Worm (Caenorhabditis elegans): ENCODE results near the gene C30F2.5.
A peak's percentile ranks its signal among the peaks of the same experiment; 100 is the strongest.

Gene C30F2.5

DNA sequence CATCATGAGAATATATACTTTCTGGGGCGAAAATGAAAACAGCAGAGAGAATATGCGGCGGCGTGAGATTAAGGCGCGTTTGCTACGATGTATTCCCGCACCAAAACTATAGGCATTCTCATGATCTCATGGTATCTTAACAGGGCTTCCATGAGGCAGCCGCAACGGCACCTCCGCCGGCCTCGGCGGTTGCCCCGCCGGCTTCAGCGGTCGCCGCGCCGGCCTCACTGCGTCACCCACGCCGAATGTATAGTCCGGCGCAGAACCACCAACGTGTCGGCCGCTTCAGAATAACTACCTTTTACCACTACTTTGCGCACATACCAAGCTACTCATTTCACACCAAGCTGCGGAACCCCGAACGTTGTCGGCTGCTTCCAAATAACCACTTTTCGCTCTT lies 23.1 kb downstream of the C30F2.5 start:
- no peak for TF ChIP-seq efl-1 (optimal IDR thresholded peaks at IDR 0.05)
- no peak for TF ChIP-seq efl-1 (GFP tag; optimal IDR thresholded peaks at IDR 0.05 in 1 of 2)
- TF ChIP-seq unc-30 (tag; optimal IDR thresholded peaks at IDR 0.05), result no peak
- no peak for TF ChIP-seq egl-13 (tag; optimal IDR thresholded peaks at IDR 0.05)
- no peak for TF ChIP-seq lin-39 (tag; optimal IDR thresholded peaks at IDR 0.05)
- no peak for TF ChIP-seq ces-1 (GFP tag; optimal IDR thresholded peaks at IDR 0.05)
- no peak for TF ChIP-seq fos-1 (tag; optimal IDR thresholded peaks at IDR 0.05)
- no peak for TF ChIP-seq alr-1 (tag; optimal IDR thresholded peaks at IDR 0.05; ENCODE audit: borderline replicate concordance)
- no peak for TF ChIP-seq nhr-12 (tag; optimal IDR thresholded peaks at IDR 0.05)
- TF ChIP-seq pax-3 (tag; optimal IDR thresholded peaks at IDR 0.05), result no peak
- TF ChIP-seq rnt-1 (tag; optimal IDR thresholded peaks at IDR 0.05), result no peak
- no peak for TF ChIP-seq snpc-4 (tag; optimal IDR thresholded peaks at IDR 0.05)
- no peak for TF ChIP-seq lin-14 (GFP tag; optimal IDR thresholded peaks at IDR 0.05)

DNA sequence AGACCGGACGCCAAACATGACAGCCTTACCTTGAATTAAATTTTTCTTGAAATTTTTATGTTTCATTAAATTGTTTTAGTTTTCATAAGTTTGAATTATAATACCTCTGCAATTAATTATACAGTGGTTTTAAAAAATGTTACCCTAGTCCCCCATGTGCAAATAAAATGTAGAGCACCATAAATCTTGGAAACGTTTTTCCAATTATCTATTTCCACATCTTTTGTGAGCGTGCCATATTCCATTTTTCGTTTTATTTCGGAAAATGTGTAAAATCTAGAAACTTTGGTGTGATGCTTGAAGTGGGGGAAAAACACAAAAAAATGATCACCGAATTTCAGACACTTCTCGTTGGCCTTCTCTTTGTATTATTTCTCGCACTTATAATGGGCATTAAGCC lies 28.2 kb downstream of the C30F2.5 start:
- TF ChIP-seq fkh-4 (tag; optimal IDR thresholded peaks at IDR 0.05; ENCODE audit: borderline replicate concordance) (peak; percentile 75), dsc-1 (tag; optimal IDR thresholded peaks at IDR 0.05) (peak; percentile 80), hpl-2 (GFP tag; optimal IDR thresholded peaks at IDR 0.05) (no peak)

DNA sequence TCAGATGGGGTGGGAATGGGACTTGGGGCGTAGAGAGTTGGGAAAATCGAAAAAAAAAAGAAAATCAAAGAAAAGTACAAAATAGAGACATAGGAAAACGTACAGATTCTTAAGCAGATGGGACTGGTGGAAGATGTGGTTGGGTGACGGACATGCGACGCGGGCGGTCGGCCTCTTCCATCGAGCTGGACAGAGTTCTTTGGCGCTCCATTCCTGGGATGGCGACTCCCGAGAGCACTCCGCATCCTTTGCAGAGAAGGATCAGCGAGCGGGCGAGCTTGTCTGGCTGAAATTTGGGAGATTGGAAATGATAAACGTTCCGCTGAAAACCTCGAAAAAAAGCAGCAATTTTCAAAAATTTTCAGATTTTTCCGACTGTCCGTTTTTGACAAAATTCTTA lies 29.8 kb downstream of the C30F2.5 start:
- TF ChIP-seq unc-30 (tag; optimal IDR thresholded peaks at IDR 0.05), result no peak
- no peak for TF ChIP-seq dsc-1 (tag; optimal IDR thresholded peaks at IDR 0.05)
- no peak for TF ChIP-seq snu-23 (GFP tag; optimal IDR thresholded peaks at IDR 0.05)
- TF ChIP-seq mdl-1 (tag; optimal IDR thresholded peaks at IDR 0.05), result no peak
- TF ChIP-seq elt-3 (tag; optimal IDR thresholded peaks at IDR 0.05), result no peak
- no peak for TF ChIP-seq efl-3 (GFP tag; optimal IDR thresholded peaks at IDR 0.05)
- no peak for TF ChIP-seq tbx-2 (tag; optimal IDR thresholded peaks at IDR 0.05)
- TF ChIP-seq hpl-2 (GFP tag; optimal IDR thresholded peaks at IDR 0.05), result no peak
- no peak for TF ChIP-seq Y116A8C.19 (tag; optimal IDR thresholded peaks at IDR 0.05; ENCODE audit: borderline replicate concordance)
- no peak for TF ChIP-seq nhr-28 (tag; optimal IDR thresholded peaks at IDR 0.05)
- TF ChIP-seq lsy-2 (tag; optimal IDR thresholded peaks at IDR 0.05), result no peak
- TF ChIP-seq nhr-76 (tag; optimal IDR thresholded peaks at IDR 0.05), result no peak
- TF ChIP-seq blmp-1 (tag; optimal IDR thresholded peaks at IDR 0.05), result no peak
- no peak for TF ChIP-seq nhr-85 (tag)
- no peak for TF ChIP-seq ama-1 (optimal IDR thresholded peaks at IDR 0.05)
- no peak for TF ChIP-seq nhr-71 (tag; optimal IDR thresholded peaks at IDR 0.05)
- TF ChIP-seq fos-1 (tag; optimal IDR thresholded peaks at IDR 0.05), result no peak
- TF ChIP-seq zag-1 (tag; optimal IDR thresholded peaks at IDR 0.05), result no peak
- no peak for TF ChIP-seq unc-98 (GFP tag; IDR thresholded peaks at IDR 0.05)
- TF ChIP-seq elt-2 (tag; optimal IDR thresholded peaks at IDR 0.05), result no peak

DNA sequence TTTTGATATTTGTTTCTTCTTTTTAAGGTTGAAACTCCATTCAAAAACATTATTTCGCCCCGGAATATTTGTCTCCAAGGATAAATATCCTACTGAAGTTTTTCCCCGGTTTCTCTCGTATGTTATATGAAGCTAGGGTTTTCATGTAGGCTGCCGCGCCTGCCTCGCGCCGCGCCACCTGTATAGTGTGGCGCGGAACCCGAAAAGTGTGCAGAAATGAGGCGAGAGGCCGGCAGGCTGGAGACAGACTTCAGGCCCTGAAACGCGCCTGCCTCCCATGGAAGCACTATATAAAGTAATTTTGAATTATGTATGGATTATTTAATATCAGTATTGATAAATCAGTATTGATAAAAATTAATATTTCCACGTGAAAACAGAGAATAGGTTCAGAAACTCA lies 30.3 kb downstream of the C30F2.5 start:
- TF ChIP-seq hlh-17 (GFP tag; optimal IDR thresholded peaks at IDR 0.05; ENCODE audit: borderline replicate concordance) (no peak), unc-62 (GFP tag; optimal IDR thresholded peaks at IDR 0.05) (no peak), snpc-4 (tag; optimal IDR thresholded peaks at IDR 0.05) (no peak), C04F5.9 (tag; optimal IDR thresholded peaks at IDR 0.05) (no peak), hpl-2 (GFP tag; optimal IDR thresholded peaks at IDR 0.05) (no peak), snu-23 (GFP tag; optimal IDR thresholded peaks at IDR 0.05) (no peak), sup-37 (GFP tag; optimal IDR thresholded peaks at IDR 0.05) (no peak), fkh-10 (GFP tag; optimal IDR thresholded peaks at IDR 0.05) (no peak), lsy-2 (tag; optimal IDR thresholded peaks at IDR 0.05) (no peak)

DNA sequence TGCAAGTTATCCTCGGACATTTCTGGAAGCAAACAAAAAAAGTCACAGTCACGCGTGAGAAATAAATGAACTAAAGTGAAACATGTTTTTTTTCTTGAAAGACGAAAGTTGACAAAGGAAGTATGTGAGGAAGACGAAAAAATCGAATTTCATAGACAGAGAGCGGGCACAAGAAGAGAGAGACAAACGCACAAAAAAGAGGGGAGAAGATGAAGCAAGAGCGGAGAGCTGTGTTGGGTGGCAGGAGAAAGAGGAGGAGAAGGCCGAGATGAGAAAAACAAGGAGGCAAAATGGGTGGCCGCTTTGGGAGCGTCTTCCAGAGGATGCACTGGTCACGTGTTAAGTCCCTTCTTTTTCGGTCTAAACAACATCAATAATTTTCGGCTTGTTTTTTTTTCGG lies 34.3 kb downstream of the C30F2.5 start, which contains the start of gene ZK1073.1:
ZK1073.1 (minus strand) TSS at position 72 of the 400 bp plus-strand sequence.
- TF ChIP-seq swsn-7 (tag; optimal IDR thresholded peaks at IDR 0.05) (peak; percentile 57), mdl-1 (tag; optimal IDR thresholded peaks at IDR 0.05) (peak in 1 of 2 experiments; percentile 37), snu-23 (GFP tag; optimal IDR thresholded peaks at IDR 0.05) (peak; percentile 37), lin-14 (GFP tag; optimal IDR thresholded peaks at IDR 0.05) (peak; percentile 93), unc-130 (tag; optimal IDR thresholded peaks at IDR 0.05) (peak; percentile 6), alr-1 (tag; optimal IDR thresholded peaks at IDR 0.05; ENCODE audit: borderline replicate concordance) (no peak), tbx-2 (tag; optimal IDR thresholded peaks at IDR 0.05) (peak; percentile 45), ztf-4 (tag; optimal IDR thresholded peaks at IDR 0.05) (no peak), mef-2 (tag; optimal IDR thresholded peaks at IDR 0.05) (peak; percentile 39), fkh-8 (tag; optimal IDR thresholded peaks at IDR 0.05) (peak; percentile 0), lin-35 (GFP tag; optimal IDR thresholded peaks at IDR 0.05) (peak in 1 of 2 experiments; percentile 12), nhr-71 (tag; optimal IDR thresholded peaks at IDR 0.05) (peak; percentile 65), lin-13 (GFP tag; optimal IDR thresholded peaks at IDR 0.05) (peak; percentile 22), efl-1 (optimal IDR thresholded peaks at IDR 0.05) (no peak), efl-1 (GFP tag; optimal IDR thresholded peaks at IDR 0.05 in 1 of 2) (peak in 1 of 2 experiments; percentile 63), nhr-20 (tag; optimal IDR thresholded peaks at IDR 0.05) (peak; percentile 38), unc-86 (tag; optimal IDR thresholded peaks at IDR 0.05) (peak; percentile 22)

Measured in whole organism, L1 larva.